Fruit fly (Drosophila melanogaster) whole organism, adult: ENCODE data around the gene CG12506.

Source experiments
- CG14711 ChIP-seq: fragments of 200-800 bp; sonication (Bioruptor generic); optimal IDR thresholded peaks from 2 replicates; lab custom pipeline; 2018; ENCODE audit warnings: missing biosample characterization, mild to moderate bottlenecking, missing genetic modification characterization, moderate library complexity
- CG33017 ChIP-seq: fragments of 200-800 bp; sonication (Bioruptor generic); optimal IDR thresholded peaks from 2 replicates; lab custom pipeline; 2018; ENCODE audit warnings: missing biosample characterization, mild to moderate bottlenecking, missing genetic modification characterization, moderate library complexity
- CG7045 ChIP-seq: fragments of 200-800 bp; sonication (Bioruptor generic); optimal IDR thresholded peaks from 2 replicates; lab custom pipeline; 2017; ENCODE audit warnings: missing biosample characterization, mild to moderate bottlenecking, missing genetic modification characterization
- CG7101 ChIP-seq: fragments of 200-800 bp; sonication (Bioruptor generic); optimal IDR thresholded peaks from 2 replicates; lab custom pipeline; 2018; ENCODE audit warnings: missing biosample characterization, mild to moderate bottlenecking, missing genetic modification characterization, moderate library complexity
- Clk ChIP-seq: fragments of 200-800 bp; sonication (Bioruptor generic); optimal IDR thresholded peaks from 2 replicates; lab custom pipeline; 2017; ENCODE audit warnings: missing biosample characterization, missing genetic modification characterization
- Crg-1 ChIP-seq: fragments of 200-800 bp; sonication (Bioruptor generic); optimal IDR thresholded peaks from 2 replicates; lab custom pipeline; 2016; ENCODE audit warnings: missing biosample characterization, missing genetic modification characterization
- Hr96 ChIP-seq: fragments of 200-800 bp; sonication (Bioruptor generic); optimal IDR thresholded peaks from 2 replicates; lab custom pipeline; 2016; ENCODE audit warnings: missing biosample characterization, missing genetic modification characterization
- Mnt ChIP-seq: fragments of 200-800 bp; sonication (Bioruptor generic); optimal IDR thresholded peaks from 2 replicates; lab custom pipeline; 2016; ENCODE audit warnings: missing biosample characterization, mild to moderate bottlenecking, missing genetic modification characterization
- cic ChIP-seq: fragments of 200-800 bp; sonication (Bioruptor generic); optimal IDR thresholded peaks from 2 replicates; lab custom pipeline; 2017; ENCODE audit warnings: missing biosample characterization, mild to moderate bottlenecking, missing genetic modification characterization, moderate library complexity
- cnc ChIP-seq, 2 experiments: fragments of >200 bp; optimal IDR thresholded peaks; 2 replicates each; lab custom pipeline; 2017
- kay ChIP-seq: fragments of 200-800 bp; sonication (Bioruptor generic); peaks from one replicate; lab custom pipeline; 2016; ENCODE audit warnings: missing biosample characterization, missing genetic modification characterization, borderline replicate concordance
- pad ChIP-seq: fragments of 200-800 bp; sonication (Bioruptor generic); optimal IDR thresholded peaks from 3 replicates; lab custom pipeline; 2017; ENCODE audit warnings: missing biosample characterization, missing genetic modification characterization, mild to moderate bottlenecking, moderate library complexity, missing genetic modification reagents
- tj ChIP-seq: fragments of 200-800 bp; sonication (Bioruptor generic); optimal IDR thresholded peaks from 3 replicates; lab custom pipeline; 2017; ENCODE audit warnings: missing biosample characterization, mild to moderate bottlenecking, missing genetic modification characterization, moderate library complexity

- TF ChIP-seq CG7101 (tag; lab: Kevin White, UChicago) (no peak), Mnt (GFP tag; lab: Kevin White, UChicago) (no peak), Hr96 (GFP tag; lab: Kevin White, UChicago) (no peak), cnc (optimal IDR thresholded peaks at IDR 0.05; lab: Kevin White, UChicago) (no peak), kay (GFP tag; lab: Kevin White, UChicago) (no peak), CG33017 (tag; lab: Kevin White, UChicago) (no peak), CG7045 (GFP tag; lab: Kevin White, UChicago) (no peak), CG14711 (tag; lab: Kevin White, UChicago) (no peak), cic (GFP tag; lab: Kevin White, UChicago) (no peak), tj (GFP tag; lab: Kevin White, UChicago) (no peak), Crg-1 (GFP tag; lab: Kevin White, UChicago) (no peak), Clk (GFP tag; lab: Kevin White, UChicago) (no peak), pad (GFP tag; lab: Kevin White, UChicago) (no peak)
Measured at dm6 chr2L:732105-732504, 41.2 kb upstream of the CG12506 start.
